Fruit fly (Drosophila melanogaster) whole organism, larva: ENCODE data around the gene isoQC.

ENCODE experiments used
- noc ChIP-seq: fragments of 200-800 bp; sonication (Bioruptor generic); optimal IDR thresholded peaks from 3 replicates; lab custom pipeline; 2019; ENCODE audit warnings: missing biosample characterization, mild to moderate bottlenecking, missing genetic modification characterization, moderate library complexity

Gene isoQC

DNA sequence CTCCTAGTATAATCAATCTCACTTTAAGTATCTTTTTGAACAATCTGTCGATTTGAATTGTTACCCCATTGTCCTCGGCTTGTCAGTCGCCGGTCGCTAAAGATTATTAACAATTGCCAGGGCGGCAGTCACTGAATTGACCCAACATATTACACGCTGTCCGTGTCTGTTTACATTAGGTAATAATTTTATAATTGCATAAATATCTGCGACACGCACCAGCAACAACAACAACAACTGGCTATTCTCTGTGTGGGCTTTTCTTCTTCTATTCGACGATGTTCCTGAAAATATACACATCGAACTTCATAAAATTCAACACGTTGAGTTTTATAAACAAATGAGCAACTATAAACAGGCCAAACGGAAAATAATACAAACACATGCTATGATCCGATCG lies 25.5 kb upstream of the isoQC start:
- no peak for TF ChIP-seq noc (tag; lab: Kevin White, UChicago)

DNA sequence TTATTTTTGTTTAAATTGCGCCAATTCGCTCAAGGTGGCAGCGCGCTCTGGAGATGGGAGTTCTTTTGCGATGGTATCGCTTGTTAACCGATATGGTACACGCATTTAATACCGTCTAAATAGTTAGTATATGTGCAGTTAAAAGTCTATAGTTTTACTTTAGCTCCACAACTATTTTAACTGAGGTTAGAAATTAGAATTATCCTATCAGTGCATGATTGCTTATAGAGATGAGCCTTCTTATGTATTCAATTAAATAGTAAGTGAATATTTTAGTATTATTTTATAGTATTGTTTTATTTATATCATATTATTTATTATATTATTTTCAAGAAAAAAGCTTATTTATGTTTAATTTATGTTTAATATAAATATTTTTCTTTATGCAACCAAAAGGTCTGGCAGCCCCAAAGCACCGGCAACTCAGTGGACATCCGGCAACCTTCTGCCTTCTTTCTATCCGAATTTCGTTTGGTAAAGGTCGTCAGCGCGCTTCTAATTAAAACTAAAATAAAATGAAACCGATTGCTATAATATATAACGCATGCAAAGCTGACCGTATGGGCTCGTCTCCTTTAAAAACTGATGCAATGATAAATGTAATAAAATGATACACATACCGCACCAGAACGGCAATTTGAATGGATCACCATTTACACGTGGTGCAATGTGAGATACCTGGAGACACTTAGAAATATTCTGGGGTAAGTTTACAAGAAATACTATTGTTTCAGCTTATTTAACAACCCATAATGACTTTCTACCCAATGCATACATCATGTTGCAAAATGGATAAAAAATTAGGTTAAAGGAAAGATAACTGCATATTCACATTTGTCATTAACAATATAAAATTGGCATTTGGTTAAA lies 21.2 kb upstream of the isoQC start, which contains the start of gene CG5199:
Gene CG5199 (minus strand): TSS at position 52 of the 870 bp plus-strand sequence.
- peak; percentile 64 for TF ChIP-seq noc (tag; lab: Kevin White, UChicago)

DNA sequence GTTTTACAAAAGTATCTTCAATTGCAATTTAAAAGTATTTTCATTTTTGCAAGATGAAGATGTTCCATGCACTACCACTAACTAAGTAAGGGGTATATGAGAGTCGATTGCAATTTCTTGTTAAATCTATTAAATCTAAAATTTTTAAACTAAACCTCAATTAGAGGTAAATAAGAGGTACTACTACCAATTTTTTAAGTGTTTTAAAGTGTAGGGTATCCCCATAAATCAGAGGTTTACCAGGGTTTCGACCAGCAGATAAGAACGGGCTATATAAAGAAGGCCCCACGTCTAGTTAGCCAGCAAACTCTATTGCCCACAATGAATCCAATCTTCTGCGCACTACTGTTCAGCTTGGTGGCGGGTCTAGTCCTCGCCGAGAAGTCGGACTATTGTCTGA lies 13.9 kb upstream of the isoQC start, which contains the start of gene mag:
Gene mag (plus strand): TSS at position 301 of the 400 bp plus-strand sequence.
- no peak for TF ChIP-seq noc (tag; lab: Kevin White, UChicago)

DNA sequence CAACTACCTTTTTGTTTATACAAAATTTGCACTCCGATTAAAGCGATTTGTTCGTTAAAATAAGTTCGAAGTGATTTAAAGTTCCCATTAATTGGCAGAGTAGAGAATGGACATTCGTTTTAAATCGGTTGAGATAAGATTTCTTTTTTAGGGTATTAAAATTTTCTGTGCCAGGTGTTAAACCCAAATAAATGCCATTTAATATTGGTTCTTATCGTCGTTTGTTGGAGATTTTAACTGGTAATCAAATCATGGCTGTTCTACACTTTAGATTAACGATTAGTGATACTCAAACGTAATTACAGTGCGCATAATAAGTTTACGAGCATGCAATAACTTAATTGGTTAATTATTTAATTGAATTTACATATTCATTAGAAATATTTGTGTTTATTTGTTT lies 11.9 kb upstream of the isoQC start:
- peak; percentile 34 for TF ChIP-seq noc (tag; lab: Kevin White, UChicago)

DNA sequence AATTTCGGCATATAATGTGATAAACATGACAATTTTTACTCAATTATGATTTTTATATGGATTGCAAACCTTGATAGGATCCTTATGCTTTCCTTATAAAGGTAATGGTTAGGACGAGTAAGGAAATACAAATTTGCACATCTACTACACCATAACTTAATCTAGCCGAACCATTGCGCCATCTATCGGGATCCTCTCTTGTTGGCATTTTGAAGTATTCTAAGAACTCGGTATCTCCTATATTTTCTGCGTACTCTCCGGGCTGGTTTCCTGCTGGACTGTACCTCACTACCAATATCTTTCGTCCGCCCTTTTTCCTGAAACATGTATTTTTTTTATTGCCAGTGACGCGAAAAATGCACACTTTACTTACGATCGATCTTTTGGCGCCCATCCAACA lies 9.6 kb upstream of the isoQC start, which contains the start of gene atk:
Gene atk (minus strand): TSS at position 186 of the 400 bp plus-strand sequence.
- no peak for TF ChIP-seq noc (tag; lab: Kevin White, UChicago)

DNA sequence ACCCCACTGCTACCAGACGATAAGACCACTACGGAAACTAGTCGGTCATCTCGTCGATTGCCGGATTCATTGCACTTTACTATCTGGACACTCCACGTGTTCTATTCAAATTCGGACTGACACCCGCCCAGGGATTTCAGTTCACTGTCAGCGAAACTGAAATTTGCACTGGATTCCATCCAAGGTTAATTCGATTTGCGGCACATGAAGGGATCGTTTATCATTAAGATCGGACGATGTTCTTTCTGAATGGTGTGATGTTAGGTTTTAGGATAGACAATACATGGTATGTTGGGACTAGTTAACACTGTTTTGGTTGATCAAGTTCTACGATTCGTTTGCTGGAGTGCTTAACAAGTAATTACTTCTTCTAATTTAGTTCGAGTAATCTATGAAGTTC lies 8.3 kb upstream of the isoQC start, which contains the start of gene CG42764:
Gene CG42764 (minus strand): TSS at position 101 of the 400 bp plus-strand sequence.
- TF ChIP-seq noc (tag; lab: Kevin White, UChicago): no peak

DNA sequence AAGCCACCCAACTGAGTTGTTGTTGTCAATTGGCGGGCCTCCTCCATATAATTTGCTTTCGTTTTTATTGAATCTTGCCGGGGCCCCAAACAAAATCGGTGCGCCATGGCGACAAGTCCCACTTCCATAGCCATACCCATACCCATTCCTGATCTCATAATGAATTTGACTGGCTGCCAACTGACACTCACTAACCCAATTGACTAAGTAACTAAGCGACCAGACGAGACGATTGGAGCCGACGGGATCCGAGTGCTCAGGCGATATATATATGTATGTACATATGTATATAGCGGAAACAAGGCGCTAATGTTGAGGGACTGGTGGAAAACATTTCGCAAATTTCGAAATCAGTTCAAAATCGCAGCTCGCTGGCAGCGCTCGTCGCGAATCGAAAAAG lies 7.7 kb upstream of the isoQC start, which contains the start of gene Tdh:
Gene Tdh (plus strand): TSS at position 346 of the 400 bp plus-strand sequence.
- no peak for TF ChIP-seq noc (tag; lab: Kevin White, UChicago)

DNA sequence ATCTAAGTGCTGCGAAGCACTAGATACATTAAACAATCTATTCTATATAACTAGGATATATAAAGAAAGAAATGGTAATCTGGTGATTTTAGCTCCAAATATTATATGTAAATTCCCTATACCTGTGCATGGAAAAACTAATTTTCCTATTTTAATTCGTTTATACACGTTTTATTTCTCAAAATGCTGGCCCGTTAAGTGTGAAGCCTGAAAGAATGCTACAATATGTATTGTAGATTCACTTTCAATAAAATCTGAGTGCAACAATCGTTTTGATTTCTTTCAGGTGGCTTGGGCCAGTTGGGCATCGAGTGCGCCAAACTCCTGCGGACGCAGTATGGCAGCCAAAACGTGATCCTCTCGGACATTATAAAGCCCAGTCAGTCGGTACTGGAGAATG lies 6.8 kb upstream of the isoQC start:
- TF ChIP-seq noc (tag; lab: Kevin White, UChicago): no peak

DNA sequence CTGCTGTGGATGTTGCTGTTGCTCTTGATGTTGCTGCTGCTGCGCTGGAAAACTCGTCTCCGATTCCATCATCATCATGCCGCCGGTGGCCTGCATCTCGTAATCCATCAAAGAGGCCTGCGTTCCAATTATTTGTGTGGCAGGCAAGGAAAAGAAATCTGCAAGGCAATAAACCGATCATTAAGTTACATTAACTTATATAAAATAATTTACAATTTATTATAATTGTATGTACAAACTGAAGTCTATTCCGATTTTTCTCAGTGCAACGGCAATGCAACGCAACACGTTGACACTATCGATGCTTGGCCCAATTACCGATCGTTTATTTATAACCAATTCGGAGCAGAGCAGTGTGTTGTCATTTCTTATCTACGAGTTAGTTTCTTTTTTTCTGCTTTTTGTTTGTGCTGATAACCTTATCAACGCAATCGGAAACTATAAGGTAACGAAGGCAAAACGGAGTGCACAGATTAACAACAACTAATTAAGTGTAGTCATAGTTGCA lies 3.2 kb upstream of the isoQC start:
- no peak for TF ChIP-seq noc (tag; lab: Kevin White, UChicago)

DNA sequence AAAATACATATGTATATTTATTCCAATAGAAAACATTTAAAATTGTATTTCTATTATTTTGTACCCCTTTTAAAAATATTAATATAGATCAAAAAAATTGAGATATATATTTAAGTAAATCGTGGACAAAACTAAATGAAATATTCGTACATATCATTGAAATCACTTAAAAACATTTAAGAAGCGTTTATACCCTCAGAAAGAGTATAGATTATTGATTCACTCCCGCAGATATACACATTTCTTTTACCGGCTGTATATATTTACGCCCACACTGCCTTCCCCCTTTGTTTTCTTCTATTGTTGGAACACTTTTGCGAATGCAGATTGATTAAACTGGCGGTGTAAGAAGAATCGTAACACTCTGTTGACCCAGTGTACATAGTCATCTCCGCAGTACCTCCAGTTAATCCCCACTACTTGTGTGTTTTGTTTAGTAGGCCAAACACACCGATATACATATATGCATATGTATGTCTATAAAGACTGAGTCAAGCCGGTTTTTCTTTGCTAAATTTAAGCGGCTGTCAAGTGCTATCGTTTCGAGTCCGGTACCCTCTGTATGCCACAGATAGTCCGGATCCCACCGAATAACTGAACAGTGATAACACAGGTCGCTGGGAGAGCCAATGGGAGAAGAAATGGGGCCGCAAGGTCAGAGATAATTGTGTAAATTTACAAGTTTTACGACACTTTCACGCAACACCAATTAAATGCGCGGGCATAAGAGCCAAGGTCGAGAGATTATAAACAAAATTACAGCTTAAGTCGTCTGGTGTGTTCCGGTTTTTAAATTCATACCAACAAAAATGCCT lies 2.6 kb upstream of the isoQC start:
- peak; percentile 75 for TF ChIP-seq noc (tag; lab: Kevin White, UChicago)

DNA sequence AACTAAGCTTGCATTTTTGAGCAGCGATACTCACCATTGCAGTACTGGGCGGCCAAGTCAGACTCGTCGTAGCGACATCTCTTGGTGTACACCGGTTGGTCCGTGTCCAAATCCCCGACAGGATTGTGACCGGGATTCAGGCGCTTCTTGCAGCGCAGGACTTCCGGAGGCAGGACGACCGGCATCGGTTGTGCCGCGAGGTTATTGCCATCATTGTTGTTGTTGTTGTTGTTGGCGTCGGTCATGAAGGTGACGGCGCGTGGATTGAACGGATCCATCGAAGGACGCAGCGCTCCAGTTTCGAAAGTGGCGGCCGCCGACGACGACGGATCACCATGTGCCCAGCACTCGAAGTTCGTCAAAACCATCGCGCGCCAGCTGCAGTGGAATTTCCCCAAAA lies 1.7 kb upstream of the isoQC start:
- no peak for TF ChIP-seq noc (tag; lab: Kevin White, UChicago)

DNA sequence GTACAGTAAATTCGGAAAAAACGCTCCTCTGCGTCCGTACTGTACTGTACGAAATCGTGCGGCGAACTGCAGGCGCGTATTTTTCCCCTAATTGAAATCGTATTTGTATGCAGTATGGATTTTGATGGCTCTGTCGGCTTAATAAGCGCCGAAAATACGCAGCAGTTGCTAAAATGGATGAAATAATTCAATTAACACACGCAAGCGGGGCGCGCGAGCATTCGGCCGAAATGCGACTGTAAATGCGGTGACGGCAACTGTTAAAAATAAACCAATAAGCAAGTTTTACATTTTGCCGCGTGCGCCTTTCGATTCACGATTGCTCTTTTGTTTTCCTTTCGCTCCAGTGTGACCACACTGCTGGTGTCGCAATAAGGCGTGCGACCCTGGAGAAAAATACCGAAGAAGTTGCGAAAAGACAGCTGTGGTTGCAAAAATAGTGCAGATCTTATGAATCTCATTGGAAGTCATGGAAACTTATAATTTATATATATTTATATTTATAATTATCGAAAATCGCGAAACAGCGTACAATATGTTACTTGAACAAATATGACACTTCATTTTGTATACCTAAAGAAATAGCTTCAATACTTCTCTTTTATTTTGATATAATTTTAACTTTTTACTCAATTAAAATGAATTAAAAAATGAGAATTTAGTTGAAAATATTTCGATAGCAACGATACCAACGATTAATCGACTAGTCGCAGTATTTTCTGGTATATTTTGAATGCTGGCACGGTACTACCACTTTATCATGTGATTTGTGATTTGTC lies 1.1 kb upstream of the isoQC start, which contains the start of the genes CG32428 and CG5969:
Gene CG32428 (minus strand): TSS at position 703 of the 779 bp plus-strand sequence.
Gene CG5969 (plus strand): TSS at position 763 of the 779 bp plus-strand sequence.
- peak; percentile 61 for TF ChIP-seq noc (tag; lab: Kevin White, UChicago)

DNA sequence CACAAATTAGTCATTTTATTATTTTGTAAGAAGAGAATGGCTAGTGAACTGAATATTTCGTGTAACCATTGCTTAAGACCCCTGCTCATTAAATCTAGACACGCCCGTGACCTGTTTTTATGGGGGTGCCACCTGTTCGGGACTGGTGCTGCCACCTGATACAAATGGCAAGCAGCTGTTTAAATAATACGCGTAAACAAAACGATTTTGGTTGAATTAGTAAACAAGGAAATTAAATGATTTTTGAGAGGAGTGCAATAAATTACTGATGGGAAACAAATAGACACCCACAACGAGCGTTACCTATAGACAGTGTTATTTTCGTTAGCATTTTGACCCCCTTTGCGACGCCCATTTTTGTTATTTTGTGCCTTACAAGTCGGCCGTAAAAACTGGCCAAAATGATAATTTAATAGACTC lies 533 bp downstream of the isoQC start:
- peak; percentile 88 for TF ChIP-seq noc (tag; lab: Kevin White, UChicago)

DNA sequence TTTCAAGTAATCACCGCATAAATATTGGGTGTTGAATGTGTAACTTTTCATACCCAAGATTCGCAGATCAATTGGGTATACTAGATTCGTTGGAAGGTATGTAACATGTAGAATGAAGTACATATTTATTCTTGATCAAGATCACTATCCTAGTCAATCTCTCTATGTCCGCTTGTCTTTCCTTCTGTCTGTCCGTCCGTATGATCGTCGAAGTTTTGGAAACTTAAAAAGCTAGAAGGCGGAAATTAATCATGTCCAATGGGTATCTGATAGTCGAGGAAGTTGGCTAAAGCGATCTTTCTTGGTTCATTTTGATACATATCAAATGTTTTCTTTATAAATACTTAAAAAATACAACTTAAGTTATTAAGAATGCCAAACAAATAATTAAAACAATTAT lies 13.4 kb downstream of the isoQC start:
- no peak for TF ChIP-seq noc (tag; lab: Kevin White, UChicago)
